Fruit fly (Drosophila melanogaster): ENCODE results near the gene okr.

dm6 chr2L:2993702-2994101 lies 1.1 kb upstream of the okr start:
- TF ChIP-seq D1 (tag; optimal IDR thresholded peaks at IDR 0.05) (no peak), CG4496 (GFP tag; IDR thresholded peaks at IDR 0.05) (no peak), CG32121 (GFP tag; IDR thresholded peaks at IDR 0.05) (peak; percentile 21; the same call in 1 of the 2 replicates), CG9948 (tag; optimal IDR thresholded peaks at IDR 0.05) (no peak), Snoo (tag; optimal IDR thresholded peaks at IDR 0.05) (no peak), Pif1B (GFP tag; optimal IDR thresholded peaks at IDR 0.05) (no peak), CG17806 (tag; optimal IDR thresholded peaks at IDR 0.05) (no peak), CG13204 (GFP tag; optimal IDR thresholded peaks at IDR 0.05) (no peak), Ets98B (GFP tag; IDR thresholded peaks at IDR 0.05) (no peak), rn (GFP tag; IDR thresholded peaks at IDR 0.05) (no peak), CG14655 (GFP tag; optimal IDR thresholded peaks at IDR 0.05) (no peak), fd96Ca (GFP tag; IDR thresholded peaks at IDR 0.05) (0 out of 3 replicates have a peak, but pooled peaks have one; percentile 22), CG34367 (tag; optimal IDR thresholded peaks at IDR 0.05) (no peak)
